Fruit fly (Drosophila melanogaster): ENCODE results near the gene tal-3A.

DNA sequence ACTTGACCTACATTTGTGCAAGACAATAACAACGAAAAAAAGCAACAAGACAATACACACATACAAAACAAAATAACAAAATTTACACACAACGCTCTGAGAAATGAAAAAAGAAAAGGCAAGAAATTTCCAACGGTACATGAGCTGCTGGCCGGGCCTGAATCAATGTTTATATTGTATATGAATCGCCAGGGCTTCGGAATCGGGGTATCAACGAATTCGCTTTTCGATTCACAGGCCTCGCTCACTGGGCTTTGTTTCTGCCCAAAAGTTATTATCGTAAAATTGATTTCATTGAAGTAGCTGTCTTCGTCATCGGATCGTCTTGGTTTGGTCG is 3.4 kb downstream of the tal-3A start:
- TF ChIP-seq Sox14 (GFP tag; optimal IDR thresholded peaks at IDR 0.05) (peak; percentile 20), achi (GFP tag; optimal IDR thresholded peaks at IDR 0.05) (peak; percentile 40), CG8319 (GFP tag; optimal IDR thresholded peaks at IDR 0.05) (peak; percentile 0), CG6276 (GFP tag; optimal IDR thresholded peaks at IDR 0.05) (peak; percentile 4), Sox15 (GFP tag; optimal IDR thresholded peaks at IDR 0.05) (no peak), CG11294 (GFP tag; IDR thresholded peaks at IDR 0.05) (no peak), CG6854 (GFP tag; optimal IDR thresholded peaks at IDR 0.05) (peak; percentile 93), Sox102F (GFP tag; optimal IDR thresholded peaks at IDR 0.05) (peak; percentile 53), Ets96B (tag; optimal IDR thresholded peaks at IDR 0.05) (peak; percentile 3), CG6792 (GFP tag; optimal IDR thresholded peaks at IDR 0.05) (peak; percentile 18), ss (GFP tag; optimal IDR thresholded peaks at IDR 0.05) (peak in 1 of 2 experiments; percentile 70), svp (GFP tag) (peak; percentile 29)
